Fruit fly (Drosophila melanogaster) whole organism, embryonic: Measurements from ENCODE around the gene CG32487.

Experiments
- Abd-B ChIP-seq: fragments of 200-800 bp; sonication (Bioruptor generic); optimal IDR thresholded peaks from 2 replicates; lab custom pipeline; 2018; ENCODE audit warnings: missing biosample characterization, mild to moderate bottlenecking, missing genetic modification characterization, moderate library complexity
- Antp ChIP-seq: fragments of 200-800 bp; sonication (Bioruptor generic); optimal IDR thresholded peaks from 3 replicates; lab custom pipeline; 2016; ENCODE audit warnings: missing biosample characterization, missing genetic modification characterization
- Blimp-1 ChIP-seq: fragments of 200-800 bp; sonication (Bioruptor generic); optimal IDR thresholded peaks from 3 replicates; lab custom pipeline; 2018; ENCODE audit warnings: missing biosample characterization, missing genetic modification characterization, mild to moderate bottlenecking, moderate library complexity, missing genetic modification reagents
- BtbVII ChIP-seq: fragments of 200-800 bp; sonication (Bioruptor generic); optimal IDR thresholded peaks from 3 replicates; lab custom pipeline; 2017; ENCODE audit warnings: missing biosample characterization, mild to moderate bottlenecking, missing genetic modification characterization
- CG10431 ChIP-seq: fragments of 200-800 bp; sonication (Bioruptor generic); optimal IDR thresholded peaks from 3 replicates; lab custom pipeline; 2018; ENCODE audit warnings: missing biosample characterization, mild to moderate bottlenecking, missing genetic modification characterization
- CG11456 ChIP-seq: fragments of 200-800 bp; sonication (Bioruptor generic); IDR thresholded peaks from 3 replicates; pipeline ENCODE4 v1.3.6; 2022; ENCODE audit warnings: missing biosample characterization, missing genetic modification characterization
- CG12299 ChIP-seq: fragments of 200-800 bp; sonication (Bioruptor generic); optimal IDR thresholded peaks from 2 replicates; lab custom pipeline; 2018; ENCODE audit warnings: missing biosample characterization, mild to moderate bottlenecking, missing genetic modification characterization
- CG12391 ChIP-seq: fragments of 200-800 bp; sonication (Bioruptor generic); optimal IDR thresholded peaks from 3 replicates; lab custom pipeline; 2018; ENCODE audit warnings: missing biosample characterization, mild to moderate bottlenecking, missing genetic modification characterization, moderate library complexity
- CG13424 ChIP-seq: fragments of 200-800 bp; sonication (Bioruptor generic); optimal IDR thresholded peaks from 2 replicates; lab custom pipeline; 2019; ENCODE audit warnings: missing biosample characterization, mild to moderate bottlenecking, missing genetic modification characterization, moderate library complexity
- CG13624 ChIP-seq: fragments of 200-800 bp; sonication (Bioruptor generic); optimal IDR thresholded peaks from 2 replicates; lab custom pipeline; 2016; ENCODE audit warnings: missing biosample characterization, missing genetic modification characterization
- CG1529 ChIP-seq: fragments of 200-800 bp; sonication (Bioruptor generic); optimal IDR thresholded peaks from 3 replicates; lab custom pipeline; 2018; ENCODE audit warnings: missing biosample characterization, missing genetic modification characterization
- CG15479 ChIP-seq: fragments of 200-800 bp; sonication (Bioruptor generic); optimal IDR thresholded peaks from 3 replicates; lab custom pipeline; 2019; ENCODE audit warnings: missing biosample characterization, mild to moderate bottlenecking, missing genetic modification characterization, moderate library complexity
- CG1602 ChIP-seq: fragments of 200-800 bp; sonication (Bioruptor generic); optimal IDR thresholded peaks from 3 replicates; lab custom pipeline; 2016; ENCODE audit warnings: missing biosample characterization, missing genetic modification characterization
- CG1792 ChIP-seq: fragments of 200-800 bp; sonication (Bioruptor generic); optimal IDR thresholded peaks from 2 replicates; lab custom pipeline; 2016; ENCODE audit warnings: missing biosample characterization, missing genetic modification characterization
- CG2199 ChIP-seq: fragments of 200-800 bp; sonication (Bioruptor generic); IDR thresholded peaks from 3 replicates; pipeline ENCODE4 v1.3.6; 2022; ENCODE audit warnings: missing biosample characterization, missing genetic modification characterization
- CG2678 ChIP-seq: fragments of 200-800 bp; sonication (Bioruptor generic); optimal IDR thresholded peaks from 3 replicates; lab custom pipeline; 2019; ENCODE audit warnings: missing biosample characterization, mild to moderate bottlenecking, missing genetic modification characterization, moderate library complexity
- CG3726 ChIP-seq: fragments of 200-800 bp; sonication (Bioruptor generic); IDR thresholded peaks from 3 replicates; pipeline ENCODE4, ENCODE4 v1.3.6; 2022; ENCODE audit warnings: missing biosample characterization, missing genetic modification characterization
- CG43689 ChIP-seq: fragments of 200-800 bp; sonication (Bioruptor generic); IDR thresholded peaks from 2 replicates; pipeline ENCODE4 v1.3.6; 2022; ENCODE audit warnings: missing biosample characterization, missing genetic modification characterization
- CG5245 ChIP-seq: fragments of 200-800 bp; sonication (Bioruptor generic); optimal IDR thresholded peaks from 3 replicates; lab custom pipeline; 2016; ENCODE audit warnings: missing biosample characterization, missing genetic modification characterization
- CG9215 ChIP-seq: fragments of 200-800 bp; sonication (Bioruptor generic); IDR thresholded peaks from 2 replicates; pipeline ENCODE4 v1.3.6; 2022; ENCODE audit warnings: missing biosample characterization, missing genetic modification characterization
- HLH54F ChIP-seq: fragments of 200-800 bp; sonication (Bioruptor generic); optimal IDR thresholded peaks from 3 replicates; lab custom pipeline; 2016; ENCODE audit warnings: missing biosample characterization, missing genetic modification characterization
- Hmr ChIP-seq: fragments of 200-800 bp; sonication (Bioruptor generic); optimal IDR thresholded peaks from 3 replicates; lab custom pipeline; 2017; ENCODE audit warnings: mild to moderate bottlenecking, missing biosample characterization, missing genetic modification reagents, missing genetic modification characterization
- Hr78 ChIP-seq, 2 experiments: fragments of 200-800 bp in 1 of 2; fragments of >200 bp in 1 of 2; sonication (Bioruptor generic) in 1 of 2; optimal IDR thresholded peaks; 2 replicates each; lab custom pipeline; 2017 to 2019; ENCODE audit warnings: missing biosample characterization in 2 of 2, missing genetic modification characterization in 2 of 2, mild to moderate bottlenecking in 1 of 2, moderate library complexity in 1 of 2
- Jarid2 ChIP-seq: fragments of 200-800 bp; sonication (Bioruptor generic); optimal IDR thresholded peaks from 3 replicates; lab custom pipeline; 2017; ENCODE audit warnings: mild to moderate bottlenecking, missing biosample characterization, missing genetic modification reagents, missing genetic modification characterization
- Max ChIP-seq: fragments of 200-800 bp; sonication (Bioruptor generic); optimal IDR thresholded peaks from 2 replicates; lab custom pipeline; 2016; ENCODE audit warnings: missing biosample characterization, mild to moderate bottlenecking, missing genetic modification characterization
- NfI ChIP-seq: fragments of 200-800 bp; sonication (Bioruptor generic); optimal IDR thresholded peaks from 3 replicates; lab custom pipeline; 2018; ENCODE audit warnings: missing biosample characterization, mild to moderate bottlenecking, missing genetic modification characterization, moderate library complexity
- Ptx1 ChIP-seq: fragments of 200-800 bp; sonication (Bioruptor generic); IDR thresholded peaks from 2 replicates; pipeline ENCODE4 v1.3.6; 2022; ENCODE audit warnings: missing biosample characterization, missing genetic modification characterization
- Side ChIP-seq: fragments of 200-800 bp; sonication (Bioruptor generic); optimal IDR thresholded peaks from 2 replicates; lab custom pipeline; 2016; ENCODE audit warnings: missing biosample characterization, missing genetic modification characterization
- Sox102F ChIP-seq: fragments of 200-800 bp; sonication (Bioruptor generic); optimal IDR thresholded peaks from 2 replicates; lab custom pipeline; 2018; ENCODE audit warnings: missing biosample characterization, mild to moderate bottlenecking, missing genetic modification characterization, moderate library complexity
- Vsx1 ChIP-seq: fragments of 200-800 bp; sonication (Bioruptor generic); optimal IDR thresholded peaks from 2 replicates; lab custom pipeline; 2017; ENCODE audit warnings: missing biosample characterization, mild to moderate bottlenecking, missing genetic modification characterization, missing genetic modification reagents
- Xbp1 ChIP-seq: fragments of 200-800 bp; sonication (Bioruptor generic); optimal IDR thresholded peaks from 3 replicates; lab custom pipeline; 2016; ENCODE audit warnings: missing biosample characterization, mild to moderate bottlenecking, missing genetic modification characterization
- al ChIP-seq: fragments of 200-800 bp; sonication (Bioruptor generic); IDR thresholded peaks from 2 replicates; pipeline ENCODE4 v1.3.6; 2022; ENCODE audit warnings: missing biosample characterization, missing genetic modification characterization
- bcd ChIP-seq: fragments of 200-800 bp; sonication (Bioruptor generic); optimal IDR thresholded peaks from 2 replicates; lab custom pipeline; 2017; ENCODE audit warnings: missing biosample characterization, mild to moderate bottlenecking, missing genetic modification characterization
- chinmo ChIP-seq: fragments of 200-800 bp; sonication (Bioruptor generic); IDR thresholded peaks from 4 replicates; pipeline ENCODE4 v1.3.6; 2022; ENCODE audit warnings: missing biosample characterization, missing genetic modification characterization; ENCODE audit not compliant: partially characterized antibody
- corto ChIP-seq: fragments of 200-800 bp; sonication (Bioruptor generic); optimal IDR thresholded peaks from 2 replicates; lab custom pipeline; 2016; ENCODE audit warnings: missing biosample characterization, mild to moderate bottlenecking, missing genetic modification characterization, moderate library complexity
- jigr1 ChIP-seq: fragments of 200-800 bp; sonication (Bioruptor generic); IDR thresholded peaks from 3 replicates; pipeline ENCODE4 v1.3.6; 2022; ENCODE audit warnings: missing biosample characterization, missing genetic modification characterization
- klu ChIP-seq: fragments of 200-800 bp; sonication (Bioruptor generic); IDR thresholded peaks from 2 replicates; pipeline ENCODE4 v1.3.6; 2022; ENCODE audit warnings: missing biosample characterization, missing genetic modification characterization
- lilli ChIP-seq: fragments of 200-800 bp; sonication (Bioruptor generic); optimal IDR thresholded peaks from 3 replicates; lab custom pipeline; 2016; ENCODE audit warnings: missing biosample characterization, missing genetic modification characterization
- lmd ChIP-seq: fragments of 200-800 bp; sonication (Bioruptor generic); IDR thresholded peaks from 2 replicates; pipeline ENCODE4 v1.3.6; 2022; ENCODE audit warnings: missing biosample characterization, missing genetic modification characterization
- nom ChIP-seq: fragments of 200-800 bp; sonication (Bioruptor generic); optimal IDR thresholded peaks from 2 replicates; lab custom pipeline; 2017; ENCODE audit warnings: missing biosample characterization, missing genetic modification characterization, mild to moderate bottlenecking, moderate library complexity, missing genetic modification reagents
- otp ChIP-seq: fragments of 200-800 bp; sonication (Bioruptor generic); IDR thresholded peaks from 3 replicates; pipeline ENCODE4, ENCODE4 v1.3.6; 2022; ENCODE audit warnings: missing biosample characterization, missing genetic modification characterization
- psq ChIP-seq: fragments of 200-800 bp; sonication (Bioruptor generic); optimal IDR thresholded peaks from 2 replicates; lab custom pipeline; 2017; ENCODE audit warnings: missing biosample characterization, missing genetic modification characterization
- row ChIP-seq: fragments of 200-800 bp; sonication (Bioruptor generic); IDR thresholded peaks from 3 replicates; pipeline ENCODE4 v1.3.6; 2022; ENCODE audit warnings: missing biosample characterization, missing genetic modification characterization
- scrt ChIP-seq: fragments of 200-800 bp; sonication (Bioruptor generic); optimal IDR thresholded peaks from 2 replicates; lab custom pipeline; 2018; ENCODE audit warnings: missing biosample characterization, mild to moderate bottlenecking, missing genetic modification characterization, moderate library complexity
- stwl ChIP-seq: fragments of 200-800 bp; sonication (Bioruptor generic); optimal IDR thresholded peaks from 3 replicates; lab custom pipeline; 2018; ENCODE audit warnings: missing biosample characterization, mild to moderate bottlenecking, missing genetic modification characterization, moderate library complexity
- tio ChIP-seq: fragments of 200-800 bp; sonication (Bioruptor generic); optimal IDR thresholded peaks from 2 replicates; lab custom pipeline; 2017; ENCODE audit warnings: missing biosample characterization, missing genetic modification characterization, inconsistent platforms
- ttk ChIP-seq: fragments of 200-800 bp; sonication (Bioruptor generic); IDR thresholded peaks from 2 replicates; pipeline ENCODE4 v2.1.2; 2022; ENCODE audit warnings: missing biosample characterization, missing genetic modification characterization

The CG32487 gene

dm6 chr3L:3045256-3045743, 28.2 kb upstream of the CG32487 start (continued):
- TF ChIP-seq CG13424 (tag; lab: Kevin White, UChicago) (peak; percentile 34), psq (GFP tag; lab: Kevin White, UChicago) (no peak), CG2678 (tag; lab: Kevin White, UChicago) (peak; percentile 60), tio (GFP tag; lab: Kevin White, UChicago) (no peak), chinmo (GFP tag; lab: Robert Waterston, UW) (no peak), al (GFP tag; lab: Robert Waterston, UW) (peak; percentile 21; the same call in 1 of the 2 replicates), BtbVII (peak; percentile 1), CG43689 (GFP tag; lab: Robert Waterston, UW) (no peak), Max (GFP tag; lab: Kevin White, UChicago) (no peak), CG1602 (GFP tag; lab: Kevin White, UChicago) (peak; percentile 6), CG2199 (no peak; the same call in 2 of the 3 replicates), Hr78 (GFP tag; optimal IDR thresholded peaks at IDR 0.05; lab: Kevin White, UChicago) (no peak), CG12391 (tag; lab: Kevin White, UChicago) (peak; percentile 47), ttk (GFP tag; lab: Robert Waterston, UW) (0 out of 2 replicates have a peak, but pooled peaks have one; percentile 15), CG10431 (GFP tag; lab: Kevin White, UChicago) (no peak), otp (GFP tag; lab: Robert Waterston, UW) (0 out of 3 replicates have a peak, but pooled peaks have one; percentile 31), Xbp1 (GFP tag; lab: Kevin White, UChicago) (peak; percentile 50), CG3726 (no peak), CG13624 (no peak), nom (GFP tag; lab: Kevin White, UChicago) (peak; percentile 81)
- TF ChIP-seq, all 482 proteins: peak for 132

- TF ChIP-seq CG15479 (GFP tag; lab: Kevin White, UChicago) (no peak), jigr1 (GFP tag; lab: Robert Waterston, UW) (0 out of 3 replicates have a peak, but pooled peaks have one; percentile 22), Hmr (GFP tag; lab: Kevin White, UChicago) (peak; percentile 84), corto (GFP tag; lab: Kevin White, UChicago) (peak; percentile 46), CG1792 (GFP tag; lab: Kevin White, UChicago) (no peak), klu (GFP tag; lab: Robert Waterston, UW) (no peak), Ptx1 (GFP tag; lab: Robert Waterston, UW) (peak; percentile 74), lilli (peak; percentile 73), Vsx1 (GFP tag; lab: Kevin White, UChicago) (peak; percentile 54), Antp (GFP tag; lab: Kevin White, UChicago) (peak; percentile 32), bcd (GFP tag; lab: Kevin White, UChicago) (peak; percentile 61), CG11456 (GFP tag; lab: Robert Waterston, UW) (peak; percentile 81), Sox102F (GFP tag; lab: Kevin White, UChicago) (peak; percentile 74), CG9215 (GFP tag; lab: Robert Waterston, UW) (peak; percentile 99), stwl (tag; lab: Kevin White, UChicago) (peak; percentile 74), HLH54F (GFP tag; lab: Kevin White, UChicago) (peak; percentile 33), Abd-B (GFP tag; lab: Kevin White, UChicago) (peak; percentile 32), Jarid2 (GFP tag; lab: Kevin White, UChicago) (peak; percentile 21), row (GFP tag; lab: Robert Waterston, UW) (peak; percentile 81), NfI (GFP tag; lab: Kevin White, UChicago) (peak; percentile 65), scrt (GFP tag; lab: Kevin White, UChicago) (peak; percentile 28), lmd (GFP tag; lab: Robert Waterston, UW) (peak; percentile 72; the same call in 1 of the 2 replicates), CG5245 (GFP tag; lab: Kevin White, UChicago) (peak; percentile 42), CG12299 (peak; percentile 42), CG1529 (peak; percentile 32), otp (GFP tag; lab: Robert Waterston, UW) (peak; percentile 59; the same call in 1 of the 3 replicates), Blimp-1 (peak; percentile 73), Side (no peak)
These were observed 25.3 kb upstream of the CG32487 start, which contains the start of gene Prx4 for dm6 chr3L:3042150-3043049. Prx4 (plus strand) TSS chr3L:3042359.
